Worm (Caenorhabditis elegans) whole organism, mixed stage, embryonic: ENCODE data around the gene F58E6.8.

Source experiments
- M03D4.4 ChIP-seq: sonication (generic microtip); optimal IDR thresholded peaks from 2 replicates; lab custom pipeline; 2017; ENCODE audit warnings: mild to moderate bottlenecking, missing genetic modification characterization, missing compliant biosample characterization
- bed-3 ChIP-seq: fragments of 200-800 bp; sonication (Bioruptor generic); optimal IDR thresholded peaks from 3 replicates; lab custom pipeline; 2018; ENCODE audit warnings: mild to moderate bottlenecking, missing genetic modification characterization, moderate library complexity, missing compliant biosample characterization
- blmp-1 ChIP-seq: fragments of 150-350 bp; optimal IDR thresholded peaks from 2 replicates; lab custom pipeline; 2014; ENCODE audit warnings: missing biosample characterization, missing genetic modification characterization
- ceh-39 ChIP-seq: fragments of 150-350 bp; optimal IDR thresholded peaks from 2 replicates; lab custom pipeline; 2014; ENCODE audit warnings: missing biosample characterization, missing genetic modification characterization
- ceh-43 ChIP-seq: fragments of 200-800 bp; sonication (Bioruptor generic); optimal IDR thresholded peaks from 2 replicates; lab custom pipeline; 2018; ENCODE audit warnings: mild to moderate bottlenecking, missing genetic modification characterization, moderate library complexity, missing compliant biosample characterization
- ces-1 ChIP-seq: fragments of 150-350 bp; optimal IDR thresholded peaks from 2 replicates; lab custom pipeline; 2014; ENCODE audit warnings: missing biosample characterization, missing genetic modification reagents, missing genetic modification characterization
- cnd-1 ChIP-seq: fragments of 200-800 bp; sonication (Bioruptor generic); optimal IDR thresholded peaks from 2 replicates; lab custom pipeline; 2018; ENCODE audit warnings: mild to moderate bottlenecking, missing genetic modification characterization, missing compliant biosample characterization
- drap-1 ChIP-seq: fragments of 200-800 bp; sonication (Bioruptor generic); optimal IDR thresholded peaks from 3 replicates; lab custom pipeline; 2018; ENCODE audit warnings: mild to moderate bottlenecking, missing genetic modification characterization, missing compliant biosample characterization
- elt-1 ChIP-seq: sonication (generic microtip); optimal IDR thresholded peaks from 2 replicates; lab custom pipeline; 2017; ENCODE audit warnings: missing genetic modification characterization, mild to moderate bottlenecking, missing compliant biosample characterization, antibody characterized with exemption, moderate library complexity, borderline replicate concordance; ENCODE audit not compliant: insufficient read depth
- elt-3 ChIP-seq: fragments of 150-350 bp; optimal IDR thresholded peaks from 2 replicates; lab custom pipeline; 2014; ENCODE audit warnings: missing biosample characterization, missing genetic modification characterization
- flh-1 ChIP-seq: fragments of 200-800 bp; sonication (Bioruptor generic); optimal IDR thresholded peaks from 2 replicates; lab custom pipeline; 2018; ENCODE audit warnings: mild to moderate bottlenecking, missing genetic modification characterization, moderate library complexity, missing compliant biosample characterization
- ham-2 ChIP-seq: fragments of 200-800 bp; sonication (Bioruptor generic); optimal IDR thresholded peaks from 2 replicates; lab custom pipeline; 2018; ENCODE audit warnings: mild to moderate bottlenecking, missing genetic modification characterization, missing compliant biosample characterization
- hlh-1 ChIP-seq: fragments of 150-350 bp; optimal IDR thresholded peaks from 2 replicates; lab custom pipeline; 2014; ENCODE audit warnings: missing biosample characterization, missing genetic modification reagents, missing genetic modification characterization
- lin-13 ChIP-seq: fragments of 150-350 bp; optimal IDR thresholded peaks from 2 replicates; lab custom pipeline; 2014; ENCODE audit warnings: missing biosample characterization, missing genetic modification characterization
- lin-32 ChIP-seq: fragments of 200-800 bp; sonication (Bioruptor generic); optimal IDR thresholded peaks from 2 replicates; lab custom pipeline; 2018; ENCODE audit warnings: mild to moderate bottlenecking, missing genetic modification characterization, missing compliant biosample characterization
- lsy-2 ChIP-seq: fragments of 150-350 bp; optimal IDR thresholded peaks from 2 replicates; lab custom pipeline; 2014; ENCODE audit warnings: missing biosample characterization, missing genetic modification characterization
- mls-2 ChIP-seq: sonication (generic microtip); optimal IDR thresholded peaks from 2 replicates; lab custom pipeline; 2016; ENCODE audit warnings: mild to moderate bottlenecking, missing genetic modification characterization, moderate library complexity, missing compliant biosample characterization
- nhr-2 ChIP-seq: fragments of 150-350 bp; optimal IDR thresholded peaks from 2 replicates; lab custom pipeline; 2014; ENCODE audit warnings: missing biosample characterization, missing genetic modification characterization
- nhr-237 ChIP-seq: fragments of 150-350 bp; optimal IDR thresholded peaks from 2 replicates; lab custom pipeline; 2014; ENCODE audit warnings: missing biosample characterization, missing genetic modification characterization
- nhr-28 ChIP-seq: fragments of 150-350 bp; optimal IDR thresholded peaks from 2 replicates; lab custom pipeline; 2014; ENCODE audit warnings: missing biosample characterization, missing genetic modification characterization
- pha-4 ChIP-seq: fragments of 150-350 bp; optimal IDR thresholded peaks from 2 replicates; lab custom pipeline; 2018; ENCODE audit warnings: missing biosample characterization, missing genetic modification reagents, missing genetic modification characterization
- sem-2 ChIP-seq: fragments of 200-800 bp; sonication (Bioruptor generic); optimal IDR thresholded peaks from 2 replicates; lab custom pipeline; 2018; ENCODE audit warnings: mild to moderate bottlenecking, missing genetic modification characterization, missing compliant biosample characterization
- sptf-1 ChIP-seq: sonication (generic microtip); optimal IDR thresholded peaks from 2 replicates; lab custom pipeline; 2017; ENCODE audit warnings: mild to moderate bottlenecking, missing genetic modification characterization, moderate library complexity, missing compliant biosample characterization
- tbx-8 ChIP-seq: fragments of 200-800 bp; sonication (Bioruptor generic); optimal IDR thresholded peaks from 2 replicates; lab custom pipeline; 2018; ENCODE audit warnings: mild to moderate bottlenecking, missing genetic modification characterization, moderate library complexity, missing compliant biosample characterization
- unc-39 ChIP-seq: fragments of 150-350 bp; optimal IDR thresholded peaks from 2 replicates; lab custom pipeline; 2014; ENCODE audit warnings: missing biosample characterization, missing genetic modification characterization
- unc-62 ChIP-seq: fragments of 150-350 bp; optimal IDR thresholded peaks from 2 replicates; lab custom pipeline; 2014; ENCODE audit warnings: missing biosample characterization, missing genetic modification reagents, missing genetic modification characterization
- zip-8 ChIP-seq: fragments of 150-350 bp; optimal IDR thresholded peaks from 2 replicates; lab custom pipeline; 2014; ENCODE audit warnings: missing biosample characterization, missing genetic modification characterization
- ztf-11 ChIP-seq: fragments of 150-350 bp; optimal IDR thresholded peaks from 2 replicates; lab custom pipeline; 2014; ENCODE audit warnings: missing biosample characterization, missing genetic modification characterization

The F58E6.8 gene

ce11 chrV:9755725-9756124 is at the start of gene F58E6.8:
F58E6.8 (minus strand) TSS chrV:9755825.
- TF ChIP-seq elt-3 (tag; lab: Kevin White, UChicago) (no peak), mls-2 (tag; lab: Kevin White, UChicago) (no peak), sptf-1 (tag; lab: Kevin White, UChicago) (no peak), bed-3 (GFP tag; lab: Kevin White, UChicago) (no peak), lin-32 (GFP tag; lab: Kevin White, UChicago) (no peak), hlh-1 (tag; lab: Kevin White, UChicago) (no peak), nhr-2 (tag; lab: Kevin White, UChicago) (no peak)

ce11 chrV:9805161-9805560 is 49.5 kb upstream of the F58E6.8 start, which contains the start of gene sru-37:
sru-37 (plus strand) TSS chrV:9805461.
- TF ChIP-seq lsy-2 (tag; lab: Kevin White, UChicago) (no peak), ham-2 (GFP tag; lab: Kevin White, UChicago) (no peak), unc-62 (GFP tag; lab: Kevin White, UChicago) (no peak), ceh-43 (GFP tag; lab: Kevin White, UChicago) (no peak), sem-2 (GFP tag; lab: Kevin White, UChicago) (no peak), hlh-1 (tag; lab: Kevin White, UChicago) (no peak), M03D4.4 (no peak), zip-8 (tag; lab: Kevin White, UChicago) (no peak), ceh-39 (no peak)

ce11 chrV:9803176-9803575 is 47.6 kb upstream of the F58E6.8 start, which contains the start of gene sru-39:
sru-39 (plus strand) TSS chrV:9803476.
- TF ChIP-seq drap-1 (GFP tag; lab: Kevin White, UChicago) (no peak), tbx-8 (GFP tag; lab: Kevin White, UChicago) (no peak), ztf-11 (tag; lab: Kevin White, UChicago) (no peak), M03D4.4 (no peak), flh-1 (GFP tag; lab: Kevin White, UChicago) (no peak), blmp-1 (tag; lab: Kevin White, UChicago) (no peak), ces-1 (no peak), lsy-2 (tag; lab: Kevin White, UChicago) (no peak), unc-39 (no peak), cnd-1 (tag; lab: Kevin White, UChicago) (no peak), sptf-1 (tag; lab: Kevin White, UChicago) (no peak), unc-62 (GFP tag; lab: Kevin White, UChicago) (no peak), sem-2 (GFP tag; lab: Kevin White, UChicago) (no peak)

ce11 chrV:9801965-9802364 is 46.3 kb upstream of the F58E6.8 start, which contains the start of gene F46B6.10:
F46B6.10 (minus strand) TSS chrV:9802065.
- TF ChIP-seq unc-62 (GFP tag; lab: Kevin White, UChicago) = no peak
- TF ChIP-seq pha-4 (tag; lab: Kevin White, UChicago) = no peak
- no peak for TF ChIP-seq elt-1
- TF ChIP-seq nhr-28 = no peak

- no peak for TF ChIP-seq nhr-28
Observed at ce11 chrV:9799076-9799475, 43.5 kb upstream of the F58E6.8 start, which contains the start of gene F46B6.13. F46B6.13 (minus strand) TSS chrV:9799176.

- TF ChIP-seq nhr-237 (tag; lab: Kevin White, UChicago) = no peak
- TF ChIP-seq elt-1 = no peak
- no peak for TF ChIP-seq ceh-39
- no peak for TF ChIP-seq lin-13 (tag; lab: Kevin White, UChicago)
- TF ChIP-seq mls-2 (tag; lab: Kevin White, UChicago) = no peak
- no peak for TF ChIP-seq drap-1 (GFP tag; lab: Kevin White, UChicago)
- no peak for TF ChIP-seq blmp-1 (tag; lab: Kevin White, UChicago)
- TF ChIP-seq lsy-2 (tag; lab: Kevin White, UChicago) = no peak
- no peak for TF ChIP-seq sptf-1 (tag; lab: Kevin White, UChicago)
- no peak for TF ChIP-seq pha-4 (tag; lab: Kevin White, UChicago)
- no peak for TF ChIP-seq ham-2 (GFP tag; lab: Kevin White, UChicago)
- TF ChIP-seq unc-62 (GFP tag; lab: Kevin White, UChicago) = no peak
- no peak for TF ChIP-seq ceh-43 (GFP tag; lab: Kevin White, UChicago)
- no peak for TF ChIP-seq ces-1
- no peak for TF ChIP-seq nhr-2 (tag; lab: Kevin White, UChicago)
- TF ChIP-seq zip-8 (tag; lab: Kevin White, UChicago) = no peak
- TF ChIP-seq sem-2 (GFP tag; lab: Kevin White, UChicago) = no peak
- TF ChIP-seq bed-3 (GFP tag; lab: Kevin White, UChicago) = no peak
Observed at ce11 chrV:9798212-9798611, 42.6 kb upstream of the F58E6.8 start.
